Fruit fly (Drosophila melanogaster) whole organism, embryonic: ENCODE measurements around the gene CG17190.

ENCODE experiments used
- Adf1 ChIP-seq: fragments of 200-800 bp; sonication (Bioruptor generic); IDR thresholded peaks from 2 replicates; pipeline ENCODE4 v1.3.6; 2022; ENCODE audit warnings: missing biosample characterization, missing genetic modification characterization
- CG10654 ChIP-seq: fragments of 200-800 bp; sonication (Bioruptor generic); optimal IDR thresholded peaks from 2 replicates; lab custom pipeline; 2016; ENCODE audit warnings: missing biosample characterization, missing genetic modification characterization
- CG12155 ChIP-seq: fragments of 200-800 bp; sonication (Bioruptor generic); optimal IDR thresholded peaks from 3 replicates; lab custom pipeline; 2016; ENCODE audit warnings: missing biosample characterization, missing genetic modification characterization
- CG13287 ChIP-seq: fragments of 200-800 bp; sonication (Bioruptor generic); IDR thresholded peaks from 2 replicates; pipeline ENCODE4 v1.3.6; 2022; ENCODE audit warnings: missing biosample characterization, missing genetic modification characterization; ENCODE audit not compliant: partially characterized antibody
- CG13894 ChIP-seq: fragments of 200-800 bp; sonication (Bioruptor generic); optimal IDR thresholded peaks from 3 replicates; lab custom pipeline; 2018; ENCODE audit warnings: missing biosample characterization, mild to moderate bottlenecking, missing genetic modification characterization, moderate library complexity
- CG14710 ChIP-seq: fragments of 200-800 bp; sonication (Bioruptor generic); optimal IDR thresholded peaks from 3 replicates; lab custom pipeline; 2019; ENCODE audit warnings: missing biosample characterization, mild to moderate bottlenecking, missing genetic modification characterization, moderate library complexity
- CG1647 ChIP-seq: fragments of 200-800 bp; sonication (Bioruptor generic); optimal IDR thresholded peaks from 3 replicates; lab custom pipeline; 2016; ENCODE audit warnings: missing biosample characterization, missing genetic modification characterization
- CG17361 ChIP-seq: fragments of 200-800 bp; sonication (Bioruptor generic); IDR thresholded peaks from 3 replicates; pipeline ENCODE4 v1.3.6; 2022; ENCODE audit warnings: missing biosample characterization, missing genetic modification characterization
- CG17612 ChIP-seq: fragments of 200-800 bp; sonication (Bioruptor generic); IDR thresholded peaks from 2 replicates; pipeline ENCODE4 v1.3.6; 2022; ENCODE audit warnings: missing biosample characterization, missing genetic modification characterization
- CG18619 ChIP-seq: fragments of 200-800 bp; sonication (Bioruptor generic); optimal IDR thresholded peaks from 3 replicates; lab custom pipeline; 2017; ENCODE audit warnings: missing biosample characterization, mild to moderate bottlenecking, missing genetic modification characterization
- CG2875 ChIP-seq: fragments of 200-800 bp; sonication (Bioruptor generic); optimal IDR thresholded peaks from 2 replicates; lab custom pipeline; 2017; ENCODE audit warnings: missing biosample characterization, mild to moderate bottlenecking, missing genetic modification characterization, missing genetic modification reagents
- CG3065 ChIP-seq: fragments of 200-800 bp; sonication (Bioruptor generic); optimal IDR thresholded peaks from 2 replicates; lab custom pipeline; 2016; ENCODE audit warnings: missing biosample characterization, missing genetic modification characterization
- CG3163 ChIP-seq: fragments of 200-800 bp; sonication (Bioruptor generic); optimal IDR thresholded peaks from 3 replicates; lab custom pipeline; 2016; ENCODE audit warnings: missing biosample characterization, missing genetic modification characterization
- CG3847 ChIP-seq: fragments of 200-800 bp; sonication (Bioruptor generic); IDR thresholded peaks from 2 replicates; pipeline ENCODE4 v1.3.6; 2022; ENCODE audit warnings: missing biosample characterization, missing genetic modification characterization
- CG4328 ChIP-seq: fragments of 200-800 bp; sonication (Bioruptor generic); optimal IDR thresholded peaks from 3 replicates; lab custom pipeline; 2017; ENCODE audit warnings: missing biosample characterization, missing genetic modification reagents, missing genetic modification characterization
- CG4360 ChIP-seq: fragments of 200-800 bp; sonication (Bioruptor generic); IDR thresholded peaks from 2 replicates; pipeline ENCODE4 v1.3.6; 2022; ENCODE audit warnings: missing biosample characterization, missing genetic modification characterization
- CG43689 ChIP-seq: fragments of 200-800 bp; sonication (Bioruptor generic); IDR thresholded peaks from 2 replicates; pipeline ENCODE4 v1.3.6; 2022; ENCODE audit warnings: missing biosample characterization, missing genetic modification characterization
- CG5245 ChIP-seq: fragments of 200-800 bp; sonication (Bioruptor generic); optimal IDR thresholded peaks from 3 replicates; lab custom pipeline; 2016; ENCODE audit warnings: missing biosample characterization, missing genetic modification characterization
- CG6654 ChIP-seq: fragments of 200-800 bp; sonication (Bioruptor generic); optimal IDR thresholded peaks from 2 replicates; lab custom pipeline; 2017; ENCODE audit warnings: missing biosample characterization, mild to moderate bottlenecking, missing genetic modification characterization
- CG7928 ChIP-seq: fragments of 200-800 bp; sonication (Bioruptor generic); optimal IDR thresholded peaks from 2 replicates; lab custom pipeline; 2017; ENCODE audit warnings: missing biosample characterization, mild to moderate bottlenecking, missing genetic modification characterization
- CG8359 ChIP-seq: fragments of 200-800 bp; sonication (Bioruptor generic); optimal IDR thresholded peaks from 2 replicates; lab custom pipeline; 2017; ENCODE audit warnings: missing biosample characterization, mild to moderate bottlenecking, missing genetic modification characterization, borderline replicate concordance
- Drgx ChIP-seq: fragments of 200-800 bp; sonication (Bioruptor generic); IDR thresholded peaks from 2 replicates; pipeline ENCODE4 v1.3.6; 2022; ENCODE audit warnings: missing biosample characterization, missing genetic modification characterization
- ERR ChIP-seq: fragments of 200-800 bp; sonication (Bioruptor generic); optimal IDR thresholded peaks from 2 replicates; lab custom pipeline; 2016; ENCODE audit warnings: missing biosample characterization, missing genetic modification characterization
- Ets97D ChIP-seq: fragments of 200-800 bp; sonication (Bioruptor generic); optimal IDR thresholded peaks from 3 replicates; lab custom pipeline; 2016; ENCODE audit warnings: missing biosample characterization, missing genetic modification characterization
- GATAe ChIP-seq: fragments of 200-800 bp; sonication (Bioruptor generic); conservative IDR thresholded peaks from 2 replicates; pipeline ENCODE4 v1.3.6; 2022; ENCODE audit warnings: missing biosample characterization, missing genetic modification characterization
- Lpt ChIP-seq: fragments of >200 bp; optimal IDR thresholded peaks from 2 replicates; lab custom pipeline; 2018; ENCODE audit warnings: missing biosample characterization, missing genetic modification characterization
- Max ChIP-seq: fragments of 200-800 bp; sonication (Bioruptor generic); optimal IDR thresholded peaks from 2 replicates; lab custom pipeline; 2016; ENCODE audit warnings: missing biosample characterization, mild to moderate bottlenecking, missing genetic modification characterization
- Mrtf ChIP-seq: fragments of 200-800 bp; sonication (Bioruptor generic); IDR thresholded peaks from 3 replicates; pipeline ENCODE4 v1.3.6; 2022; ENCODE audit warnings: missing biosample characterization, missing genetic modification characterization
- NFAT ChIP-seq: fragments of 200-800 bp; sonication (Bioruptor generic); IDR thresholded peaks from 2 replicates; pipeline ENCODE4 v1.3.6; 2022; ENCODE audit warnings: missing biosample characterization, missing genetic modification characterization
- Oli ChIP-seq: fragments of 200-800 bp; sonication (Bioruptor generic); optimal IDR thresholded peaks from 2 replicates; lab custom pipeline; 2018; ENCODE audit warnings: missing biosample characterization, mild to moderate bottlenecking, missing genetic modification characterization, moderate library complexity
- Optix ChIP-seq: fragments of 200-800 bp; sonication (Bioruptor generic); IDR thresholded peaks from 3 replicates; pipeline ENCODE4 v1.3.6; 2022; ENCODE audit warnings: missing biosample characterization, missing genetic modification characterization
- Rx ChIP-seq: fragments of 200-800 bp; sonication (Bioruptor generic); IDR thresholded peaks from 2 replicates; pipeline ENCODE4 v1.3.6; 2022; ENCODE audit warnings: missing biosample characterization, missing genetic modification characterization
- Sox102F ChIP-seq: fragments of 200-800 bp; sonication (Bioruptor generic); optimal IDR thresholded peaks from 2 replicates; lab custom pipeline; 2018; ENCODE audit warnings: missing biosample characterization, mild to moderate bottlenecking, missing genetic modification characterization, moderate library complexity
- Spps ChIP-seq: fragments of 200-800 bp; sonication (Bioruptor generic); optimal IDR thresholded peaks from 2 replicates; lab custom pipeline; 2018; ENCODE audit warnings: missing biosample characterization, mild to moderate bottlenecking, missing genetic modification characterization
- bbx ChIP-seq: fragments of 200-800 bp; sonication (Bioruptor generic); IDR thresholded peaks from 2 replicates; pipeline ENCODE4 v1.3.6; 2022; ENCODE audit warnings: missing biosample characterization, missing genetic modification characterization; ENCODE audit not compliant: partially characterized antibody
- bcd ChIP-seq: fragments of 200-800 bp; sonication (Bioruptor generic); optimal IDR thresholded peaks from 2 replicates; lab custom pipeline; 2017; ENCODE audit warnings: missing biosample characterization, mild to moderate bottlenecking, missing genetic modification characterization
- cg ChIP-seq: fragments of 200-800 bp; sonication (Bioruptor generic); optimal IDR thresholded peaks from 3 replicates; lab custom pipeline; 2019; ENCODE audit warnings: missing biosample characterization, mild to moderate bottlenecking, missing genetic modification characterization, moderate library complexity
- croc ChIP-seq: fragments of 200-800 bp; sonication (Bioruptor generic); conservative IDR thresholded peaks from 3 replicates; pipeline ENCODE4 v1.3.6; 2022; ENCODE audit warnings: missing biosample characterization, missing genetic modification characterization
- fd64A ChIP-seq: fragments of 200-800 bp; sonication (Bioruptor generic); optimal IDR thresholded peaks from 3 replicates; lab custom pipeline; 2018; ENCODE audit warnings: missing biosample characterization, mild to moderate bottlenecking, missing genetic modification characterization
- fd96Cb ChIP-seq: fragments of 200-800 bp; sonication (Bioruptor generic); optimal IDR thresholded peaks from 2 replicates; lab custom pipeline; 2018; ENCODE audit warnings: missing biosample characterization, mild to moderate bottlenecking, missing genetic modification characterization, moderate library complexity
- gfzf ChIP-seq: fragments of 200-800 bp; sonication (Bioruptor generic); optimal IDR thresholded peaks from 2 replicates; lab custom pipeline; 2016; ENCODE audit warnings: missing biosample characterization, mild to moderate bottlenecking, missing genetic modification characterization, moderate library complexity
- hbn ChIP-seq: fragments of 200-800 bp; sonication (Bioruptor generic); IDR thresholded peaks from 2 replicates; pipeline ENCODE4 v1.3.6; 2022; ENCODE audit warnings: missing biosample characterization, missing genetic modification characterization; ENCODE audit not compliant: partially characterized antibody
- jing ChIP-seq: fragments of 200-800 bp; sonication (Bioruptor generic); optimal IDR thresholded peaks from 2 replicates; lab custom pipeline; 2018; ENCODE audit warnings: missing biosample characterization, mild to moderate bottlenecking, missing genetic modification characterization
- mirr ChIP-seq: fragments of 200-800 bp; sonication (Bioruptor generic); optimal IDR thresholded peaks from 3 replicates; lab custom pipeline; 2018; ENCODE audit warnings: missing biosample characterization, mild to moderate bottlenecking, missing genetic modification characterization
- nerfin-2 ChIP-seq: fragments of 200-800 bp; sonication (Bioruptor generic); IDR thresholded peaks from 2 replicates; pipeline ENCODE4 v1.3.6; 2022; ENCODE audit warnings: missing biosample characterization, missing genetic modification characterization; ENCODE audit not compliant: partially characterized antibody
- pros ChIP-seq: fragments of 200-800 bp; sonication (Bioruptor generic); optimal IDR thresholded peaks from 3 replicates; lab custom pipeline; 2019; ENCODE audit warnings: missing biosample characterization, mild to moderate bottlenecking, missing genetic modification characterization, moderate library complexity
- psq ChIP-seq: fragments of 200-800 bp; sonication (Bioruptor generic); optimal IDR thresholded peaks from 2 replicates; lab custom pipeline; 2017; ENCODE audit warnings: missing biosample characterization, missing genetic modification characterization
- pum ChIP-seq: fragments of 200-800 bp; sonication (Bioruptor generic); optimal IDR thresholded peaks from 2 replicates; lab custom pipeline; 2016; ENCODE audit warnings: missing biosample characterization, missing genetic modification characterization
- sr ChIP-seq: fragments of 200-800 bp; sonication (Bioruptor generic); IDR thresholded peaks from 3 replicates; pipeline ENCODE4 v1.3.6; 2022; ENCODE audit warnings: missing biosample characterization, missing genetic modification characterization
- stc ChIP-seq: fragments of 200-800 bp; sonication (Bioruptor generic); IDR thresholded peaks from 2 replicates; pipeline ENCODE4 v1.3.6; 2022; ENCODE audit warnings: missing biosample characterization, missing genetic modification characterization
- tgo ChIP-seq: fragments of 200-800 bp; sonication (Bioruptor generic); IDR thresholded peaks from 3 replicates; pipeline ENCODE4 v1.3.6; 2022; ENCODE audit warnings: missing biosample characterization, missing genetic modification characterization
- wor ChIP-seq: fragments of 200-800 bp; sonication (Bioruptor generic); IDR thresholded peaks from 2 replicates; pipeline ENCODE4 v1.3.6; 2022; ENCODE audit warnings: missing biosample characterization, missing genetic modification characterization

The CG17190 gene

DNA sequence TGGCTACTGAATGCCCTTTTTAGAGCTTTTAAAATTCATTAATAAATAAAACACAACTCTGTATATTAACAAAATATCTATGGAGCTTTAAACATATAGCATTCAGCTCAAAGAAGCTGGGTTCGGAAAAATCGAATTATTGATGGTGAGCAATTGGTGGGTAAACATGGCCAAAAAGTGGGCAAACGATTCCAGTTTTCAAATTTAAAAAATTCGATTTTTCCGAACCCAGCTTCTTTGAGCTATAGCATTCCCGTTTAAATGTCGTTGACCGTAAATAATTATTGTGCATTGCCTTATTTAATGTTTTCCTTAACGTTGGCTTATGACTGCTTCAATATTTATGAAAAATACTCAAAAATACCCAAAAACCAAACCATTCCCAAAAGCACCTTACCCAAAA lies 11.7 kb downstream of the CG17190 start (continued):
- TF ChIP-seq gfzf (GFP tag; lab: Kevin White, UChicago) = no peak
- TF ChIP-seq CG43689 (GFP tag; lab: Robert Waterston, UW) = no peak
- no peak for TF ChIP-seq CG10654 (GFP tag; lab: Kevin White, UChicago)
- no peak for TF ChIP-seq CG6654 (GFP tag; lab: Kevin White, UChicago)
- no peak for TF ChIP-seq CG3065 (GFP tag; lab: Kevin White, UChicago)
- TF ChIP-seq NFAT = no peak
- no peak for TF ChIP-seq pros (GFP tag; lab: Kevin White, UChicago)
- no peak for TF ChIP-seq CG12155
- no peak for TF ChIP-seq Mrtf (GFP tag; lab: Robert Waterston, UW)
- TF ChIP-seq CG7928 = no peak
- TF ChIP-seq CG5245 (GFP tag; lab: Kevin White, UChicago) = no peak
- TF ChIP-seq tgo = no peak
- no peak for TF ChIP-seq nerfin-2 (GFP tag; lab: Robert Waterston, UW)
- TF ChIP-seq CG17361 (GFP tag; lab: Robert Waterston, UW) = peak; percentile 57; the same call in 2 of the 3 replicates
- no peak for TF ChIP-seq cg (GFP tag; lab: Kevin White, UChicago)
- no peak for TF ChIP-seq CG3847
- no peak for TF ChIP-seq Lpt
- no peak for TF ChIP-seq CG14710
- TF ChIP-seq Rx (GFP tag; lab: Robert Waterston, UW) = no peak
- TF ChIP-seq hbn (GFP tag; lab: Robert Waterston, UW) = no peak
- no peak for TF ChIP-seq wor
- no peak for TF ChIP-seq Drgx (GFP tag; lab: Robert Waterston, UW)
- no peak for TF ChIP-seq CG3163 (GFP tag; lab: Kevin White, UChicago)

DNA sequence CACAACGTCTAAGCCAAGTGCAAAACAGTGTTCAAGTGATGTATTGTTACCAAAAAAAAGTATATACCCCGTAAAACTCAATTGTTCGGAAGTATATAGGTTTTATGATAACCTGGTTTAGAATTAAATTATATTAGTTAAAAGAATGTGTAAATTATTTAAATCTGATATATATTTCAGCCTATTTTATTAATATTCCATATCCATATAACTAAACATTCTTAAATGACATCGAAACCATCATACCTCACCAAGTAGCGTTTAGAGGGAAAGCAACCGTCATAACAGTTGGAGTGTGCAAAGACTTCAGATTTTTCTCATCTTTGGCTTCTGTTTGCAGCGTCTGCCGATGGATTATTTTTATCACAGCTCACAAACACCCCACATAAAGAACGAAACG lies 13.8 kb downstream of the CG17190 start:
- TF ChIP-seq Oli (tag; lab: Kevin White, UChicago) = peak; percentile 80
- TF ChIP-seq pum (GFP tag; lab: Kevin White, UChicago) = no peak
- peak; percentile 61 for TF ChIP-seq CG18619 (GFP tag; lab: Kevin White, UChicago)
- TF ChIP-seq CG4328 (GFP tag; lab: Kevin White, UChicago) = no peak
- no peak for TF ChIP-seq sr
- TF ChIP-seq mirr (GFP tag; lab: Kevin White, UChicago) = no peak
- TF ChIP-seq Spps (tag; lab: Kevin White, UChicago) = peak; percentile 66
- TF ChIP-seq CG2875 (GFP tag; lab: Kevin White, UChicago) = peak; percentile 61
- no peak for TF ChIP-seq bbx (GFP tag; lab: Robert Waterston, UW)
- TF ChIP-seq Sox102F (GFP tag; lab: Kevin White, UChicago) = peak; percentile 92
- peak; percentile 13 for TF ChIP-seq Max (GFP tag; lab: Kevin White, UChicago)
- peak; percentile 14 for TF ChIP-seq CG8359 (GFP tag; lab: Kevin White, UChicago)
- peak; percentile 65 for TF ChIP-seq bcd (GFP tag; lab: Kevin White, UChicago)
- peak; percentile 42; the same call in 2 of the 3 replicates for TF ChIP-seq croc (GFP tag; lab: Robert Waterston, UW)
- peak; percentile 14; the same call in 1 of the 2 replicates for TF ChIP-seq CG4360
- TF ChIP-seq psq (GFP tag; lab: Kevin White, UChicago) = peak; percentile 41
- peak; percentile 82 for TF ChIP-seq fd96Cb (tag; lab: Kevin White, UChicago)
- no peak for TF ChIP-seq nerfin-2 (GFP tag; lab: Robert Waterston, UW)
- TF ChIP-seq CG17612 (GFP tag; lab: Robert Waterston, UW) = no peak
- TF ChIP-seq Optix (GFP tag; lab: Robert Waterston, UW) = no peak; the same call in 2 of the 3 replicates
- no peak for TF ChIP-seq CG3065 (GFP tag; lab: Kevin White, UChicago)
- peak; percentile 63 for TF ChIP-seq CG13894 (tag; lab: Kevin White, UChicago)
- TF ChIP-seq jing (GFP tag; lab: Kevin White, UChicago) = peak; percentile 29
- TF ChIP-seq CG13287 (GFP tag; lab: Robert Waterston, UW) = no peak
- TF ChIP-seq Ets97D (GFP tag; lab: Kevin White, UChicago) = no peak
- no peak for TF ChIP-seq GATAe (GFP tag; lab: Robert Waterston, UW)
- no peak for TF ChIP-seq ERR (GFP tag; lab: Kevin White, UChicago)
- peak; percentile 20 for TF ChIP-seq fd64A
- peak; percentile 11; the same call in 1 of the 2 replicates for TF ChIP-seq Adf1
- TF ChIP-seq CG1647 (GFP tag; lab: Kevin White, UChicago) = no peak
- TF ChIP-seq stc (GFP tag; lab: Robert Waterston, UW) = peak; percentile 87
